Worm (Caenorhabditis elegans) whole organism, mixed stage, embryonic: ENCODE data around the gene F10C2.7.

ENCODE experiments used
- bed-3 ChIP-seq: fragments of 200-800 bp; sonication (Bioruptor generic); optimal IDR thresholded peaks from 3 replicates; lab custom pipeline; 2018; ENCODE audit warnings: mild to moderate bottlenecking, missing genetic modification characterization, moderate library complexity, missing compliant biosample characterization
- elt-1 ChIP-seq: sonication (generic microtip); optimal IDR thresholded peaks from 2 replicates; lab custom pipeline; 2017; ENCODE audit warnings: missing genetic modification characterization, mild to moderate bottlenecking, missing compliant biosample characterization, antibody characterized with exemption, moderate library complexity, borderline replicate concordance; ENCODE audit not compliant: insufficient read depth
- elt-3 ChIP-seq: fragments of 150-350 bp; optimal IDR thresholded peaks from 2 replicates; lab custom pipeline; 2014; ENCODE audit warnings: missing biosample characterization, missing genetic modification characterization
- ham-2 ChIP-seq: fragments of 200-800 bp; sonication (Bioruptor generic); optimal IDR thresholded peaks from 2 replicates; lab custom pipeline; 2018; ENCODE audit warnings: mild to moderate bottlenecking, missing genetic modification characterization, missing compliant biosample characterization
- lin-32 ChIP-seq: fragments of 200-800 bp; sonication (Bioruptor generic); optimal IDR thresholded peaks from 2 replicates; lab custom pipeline; 2018; ENCODE audit warnings: mild to moderate bottlenecking, missing genetic modification characterization, missing compliant biosample characterization
- lsy-2 ChIP-seq: fragments of 150-350 bp; optimal IDR thresholded peaks from 2 replicates; lab custom pipeline; 2014; ENCODE audit warnings: missing biosample characterization, missing genetic modification characterization
- mep-1 ChIP-seq: fragments of 150-350 bp; optimal IDR thresholded peaks from 2 replicates; lab custom pipeline; 2017; ENCODE audit warnings: missing biosample characterization, missing genetic modification reagents, missing genetic modification characterization, inconsistent platforms
- nhr-12 ChIP-seq: fragments of 150-350 bp; optimal IDR thresholded peaks from 2 replicates; lab custom pipeline; 2014; ENCODE audit warnings: missing biosample characterization, missing genetic modification characterization
- nhr-237 ChIP-seq: fragments of 150-350 bp; optimal IDR thresholded peaks from 2 replicates; lab custom pipeline; 2014; ENCODE audit warnings: missing biosample characterization, missing genetic modification characterization
- nhr-28 ChIP-seq: fragments of 150-350 bp; optimal IDR thresholded peaks from 2 replicates; lab custom pipeline; 2014; ENCODE audit warnings: missing biosample characterization, missing genetic modification characterization
- sem-2 ChIP-seq: fragments of 200-800 bp; sonication (Bioruptor generic); optimal IDR thresholded peaks from 2 replicates; lab custom pipeline; 2018; ENCODE audit warnings: mild to moderate bottlenecking, missing genetic modification characterization, missing compliant biosample characterization
- snpc-4 ChIP-seq: fragments of 150-350 bp; optimal IDR thresholded peaks from 2 replicates; lab custom pipeline; 2014; ENCODE audit warnings: missing biosample characterization, missing genetic modification characterization
- unc-39 ChIP-seq: fragments of 150-350 bp; optimal IDR thresholded peaks from 2 replicates; lab custom pipeline; 2014; ENCODE audit warnings: missing biosample characterization, missing genetic modification characterization

- TF ChIP-seq nhr-28 (tag; lab: Kevin White, UChicago): no peak
- TF ChIP-seq nhr-237 (tag; lab: Kevin White, UChicago): no peak
- no peak for TF ChIP-seq elt-3 (tag; lab: Kevin White, UChicago)
- TF ChIP-seq bed-3 (GFP tag; lab: Kevin White, UChicago): no peak
- no peak for TF ChIP-seq elt-1 (tag; lab: Kevin White, UChicago)
- no peak for TF ChIP-seq nhr-12 (tag; lab: Kevin White, UChicago)
- TF ChIP-seq snpc-4 (tag; lab: Kevin White, UChicago): no peak
- TF ChIP-seq mep-1 (tag; lab: Kevin White, UChicago): no peak
- no peak for TF ChIP-seq ham-2
- no peak for TF ChIP-seq lsy-2 (tag; lab: Kevin White, UChicago)
- TF ChIP-seq sem-2 (GFP tag; lab: Kevin White, UChicago): no peak
- TF ChIP-seq unc-39: no peak
- no peak for TF ChIP-seq lin-32 (GFP tag; lab: Kevin White, UChicago)
These were observed 21.6 kb upstream of the F10C2.7 start, which contains the start of gene pkc-1 for ce11 chrV:12032060-12032459.
